Fruit fly (Drosophila melanogaster): ENCODE data around the gene CG32576.

- no peak for TF ChIP-seq OdsH (GFP tag; optimal IDR thresholded peaks at IDR 0.05)
- TF ChIP-seq usp (GFP tag; optimal IDR thresholded peaks at IDR 0.05) = no peak
- no peak for TF ChIP-seq HLH106 (tag; optimal IDR thresholded peaks at IDR 0.05)
These were observed 46.0 kb upstream of the CG32576 start for dm6 chrX:16334251-16334860.
